Worm (Caenorhabditis elegans) whole organism, late embryonic: Measurements from ENCODE around the gene Y53G8B.1.

ENCODE experiments used
- C38D4.7 ChIP-seq: fragments of 200-800 bp; sonication (Bioruptor generic); optimal IDR thresholded peaks from 2 replicates; lab custom pipeline; 2018; ENCODE audit warnings: mild to moderate bottlenecking, missing genetic modification characterization, moderate library complexity, missing compliant biosample characterization
- K09A11.1 ChIP-seq: sonication (generic microtip); optimal IDR thresholded peaks from 2 replicates; lab custom pipeline; 2017; ENCODE audit warnings: antibody characterized with exemption, mild to moderate bottlenecking, missing genetic modification characterization, missing compliant biosample characterization; ENCODE audit not compliant: insufficient read depth
- T23F11.4 ChIP-seq: fragments of 200-800 bp; sonication (Bioruptor generic); optimal IDR thresholded peaks from 2 replicates; lab custom pipeline; 2018; ENCODE audit warnings: mild to moderate bottlenecking, missing genetic modification characterization, missing compliant biosample characterization
- ama-1 ChIP-seq: fragments of 150-350 bp; optimal IDR thresholded peaks from 2 replicates; lab custom pipeline; 2014
- ceh-18 ChIP-seq: sonication (generic microtip); optimal IDR thresholded peaks from 2 replicates; lab custom pipeline; 2016; ENCODE audit warnings: missing genetic modification characterization, missing compliant biosample characterization
- ceh-2 ChIP-seq: sonication (generic microtip); optimal IDR thresholded peaks from 2 replicates; lab custom pipeline; 2016; ENCODE audit warnings: missing genotype, missing genetic modification characterization, missing compliant biosample characterization
- ceh-22 ChIP-seq: sonication (generic microtip); optimal IDR thresholded peaks from 2 replicates; lab custom pipeline; 2017; ENCODE audit warnings: missing biosample characterization, missing genetic modification characterization
- ceh-24 ChIP-seq: sonication (generic microtip); optimal IDR thresholded peaks from 2 replicates; lab custom pipeline; 2016; ENCODE audit warnings: mild to moderate bottlenecking, missing genetic modification characterization, missing compliant biosample characterization
- ceh-48 ChIP-seq: sonication (generic microtip); optimal IDR thresholded peaks from 2 replicates; lab custom pipeline; 2016; ENCODE audit warnings: missing genetic modification characterization, inconsistent platforms, missing compliant biosample characterization
- ceh-9 ChIP-seq: sonication (generic microtip); optimal IDR thresholded peaks from 2 replicates; lab custom pipeline; 2016; ENCODE audit warnings: mild to moderate bottlenecking, missing genetic modification characterization, inconsistent platforms, missing compliant biosample characterization
- dmd-4 ChIP-seq: sonication (generic microtip); optimal IDR thresholded peaks from 2 replicates; lab custom pipeline; 2016; ENCODE audit warnings: borderline replicate concordance, missing genetic modification characterization, missing compliant biosample characterization
- elt-2 ChIP-seq: sonication (generic microtip); optimal IDR thresholded peaks from 2 replicates; lab custom pipeline; 2016; ENCODE audit warnings: missing genetic modification reagents, missing genetic modification characterization, missing compliant biosample characterization
- elt-4 ChIP-seq: sonication (generic microtip); optimal IDR thresholded peaks from 2 replicates; lab custom pipeline; 2016; ENCODE audit warnings: missing genetic modification characterization, missing compliant biosample characterization
- eyg-1 ChIP-seq: sonication (generic microtip); optimal IDR thresholded peaks from 2 replicates; lab custom pipeline; 2016; ENCODE audit warnings: missing genotype, missing genetic modification characterization, missing compliant biosample characterization
- fax-1 ChIP-seq: sonication (generic microtip); optimal IDR thresholded peaks from 2 replicates; lab custom pipeline; 2016; ENCODE audit warnings: missing genotype, missing genetic modification characterization, missing compliant biosample characterization
- fkh-6 ChIP-seq: sonication (generic microtip); optimal IDR thresholded peaks from 2 replicates; lab custom pipeline; 2016; ENCODE audit warnings: missing genetic modification characterization, missing compliant biosample characterization
- gmeb-2 ChIP-seq: sonication (generic microtip); optimal IDR thresholded peaks from 2 replicates; lab custom pipeline; 2016; ENCODE audit warnings: missing genetic modification characterization, inconsistent platforms, missing compliant biosample characterization
- hlh-13 ChIP-seq: fragments of 200-800 bp; sonication (Bioruptor generic); optimal IDR thresholded peaks from 2 replicates; lab custom pipeline; 2018; ENCODE audit warnings: mild to moderate bottlenecking, missing genetic modification characterization, missing compliant biosample characterization
- hlh-15 ChIP-seq: sonication (generic microtip); optimal IDR thresholded peaks from 2 replicates; lab custom pipeline; 2016; ENCODE audit warnings: missing genetic modification characterization, missing compliant biosample characterization
- hlh-6 ChIP-seq: sonication (generic microtip); optimal IDR thresholded peaks from 2 replicates; lab custom pipeline; 2016; ENCODE audit warnings: missing genotype, missing genetic modification characterization, missing compliant biosample characterization
- hlh-8 ChIP-seq: sonication (generic microtip); optimal IDR thresholded peaks from 2 replicates; lab custom pipeline; 2016; ENCODE audit warnings: missing genotype, missing genetic modification characterization, missing compliant biosample characterization
- lim-6 ChIP-seq: sonication (generic microtip); optimal IDR thresholded peaks from 2 replicates; lab custom pipeline; 2016; ENCODE audit warnings: missing genetic modification characterization, missing compliant biosample characterization
- madf-2 ChIP-seq: sonication (generic microtip); optimal IDR thresholded peaks from 2 replicates; lab custom pipeline; 2017; ENCODE audit warnings: missing genetic modification characterization, missing compliant biosample characterization
- nhr-232 ChIP-seq: sonication (generic microtip); optimal IDR thresholded peaks from 2 replicates; lab custom pipeline; 2016; ENCODE audit warnings: missing genetic modification characterization, missing compliant biosample characterization
- npax-4 ChIP-seq: sonication (generic microtip); optimal IDR thresholded peaks from 2 replicates; lab custom pipeline; 2016; ENCODE audit warnings: missing genetic modification characterization, missing compliant biosample characterization
- pag-3 ChIP-seq: sonication (generic microtip); optimal IDR thresholded peaks from 2 replicates; lab custom pipeline; 2016; ENCODE audit warnings: missing compliant biosample characterization, missing genetic modification characterization, borderline replicate concordance
- ref-2 ChIP-seq: sonication (generic microtip); optimal IDR thresholded peaks from 2 replicates; lab custom pipeline; 2016; ENCODE audit warnings: missing genetic modification characterization, missing compliant biosample characterization
- rnt-1 ChIP-seq: sonication (generic microtip); optimal IDR thresholded peaks from 2 replicates; lab custom pipeline; 2016; ENCODE audit warnings: missing genetic modification characterization, missing compliant biosample characterization
- sox-2 ChIP-seq: fragments of 200-800 bp; sonication (Bioruptor generic); IDR thresholded peaks from 2 replicates; pipeline ENCODE4 v1.3.6; 2022; ENCODE audit warnings: missing genetic modification reagents, missing genetic modification characterization, missing compliant biosample characterization
- sox-4 ChIP-seq: sonication (generic microtip); optimal IDR thresholded peaks from 2 replicates; lab custom pipeline; 2017; ENCODE audit warnings: mild to moderate bottlenecking, missing genetic modification characterization, inconsistent platforms, missing compliant biosample characterization
- tbx-2 ChIP-seq: sonication (generic microtip); optimal IDR thresholded peaks from 2 replicates; lab custom pipeline; 2016; ENCODE audit warnings: missing genetic modification characterization, missing compliant biosample characterization
- tbx-7 ChIP-seq: sonication (generic microtip); optimal IDR thresholded peaks from 2 replicates; lab custom pipeline; 2016; ENCODE audit warnings: missing genotype, missing genetic modification characterization, missing compliant biosample characterization
- ttx-3 ChIP-seq: sonication (generic microtip); optimal IDR thresholded peaks from 2 replicates; lab custom pipeline; 2016; ENCODE audit warnings: missing genetic modification reagents, missing genetic modification characterization, missing compliant biosample characterization
- unc-3 ChIP-seq, 2 experiments: fragments of 200-800 bp in 1 of 2; sonication (Bioruptor generic) in 1 of 2; sonication (generic microtip) in 1 of 2; conservative IDR thresholded peaks in 1 of 2; optimal IDR thresholded peaks in 1 of 2; 2 replicates each; pipeline versions ENCODE4 v1.3.6 to Lab custom; 2016 to 2022; ENCODE audit warnings: missing compliant biosample characterization in 2 of 2, missing genetic modification characterization in 2 of 2, missing genetic modification reagents in 1 of 2
- unc-86 ChIP-seq: sonication (generic microtip); optimal IDR thresholded peaks from 2 replicates; lab custom pipeline; 2016; ENCODE audit warnings: missing genetic modification characterization, missing compliant biosample characterization
- ztf-16 ChIP-seq: sonication (generic microtip); optimal IDR thresholded peaks from 2 replicates; lab custom pipeline; 2017; ENCODE audit warnings: missing genetic modification characterization, missing compliant biosample characterization

Gene Y53G8B.1

DNA sequence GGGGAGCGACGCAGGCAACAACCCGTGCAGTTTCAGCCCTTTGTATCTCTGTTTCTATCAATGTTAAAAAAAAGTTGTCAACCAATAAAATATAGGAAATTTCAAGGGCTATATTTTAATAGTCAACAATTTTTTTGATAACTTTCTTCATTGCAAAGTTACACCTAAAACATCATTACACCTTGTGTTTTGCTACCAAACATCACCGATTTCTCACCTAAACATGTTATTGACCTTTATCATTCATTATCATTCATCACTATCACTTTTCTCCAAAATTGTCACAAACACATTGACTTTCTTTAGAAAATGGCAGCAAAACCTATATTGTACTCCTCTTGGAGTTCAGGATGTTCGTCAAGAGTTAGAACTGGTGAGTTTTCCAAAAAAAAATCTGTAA is at the start of gene Y53G8B.1:
Gene Y53G8B.1, plus strand, starts transcription at position 242 of the 400 bp plus-strand sequence.
- TF ChIP-seq elt-2 (tag; lab: Kevin White, UChicago) (peak; percentile 2), nhr-232 (tag; lab: Kevin White, UChicago) (no peak)

DNA sequence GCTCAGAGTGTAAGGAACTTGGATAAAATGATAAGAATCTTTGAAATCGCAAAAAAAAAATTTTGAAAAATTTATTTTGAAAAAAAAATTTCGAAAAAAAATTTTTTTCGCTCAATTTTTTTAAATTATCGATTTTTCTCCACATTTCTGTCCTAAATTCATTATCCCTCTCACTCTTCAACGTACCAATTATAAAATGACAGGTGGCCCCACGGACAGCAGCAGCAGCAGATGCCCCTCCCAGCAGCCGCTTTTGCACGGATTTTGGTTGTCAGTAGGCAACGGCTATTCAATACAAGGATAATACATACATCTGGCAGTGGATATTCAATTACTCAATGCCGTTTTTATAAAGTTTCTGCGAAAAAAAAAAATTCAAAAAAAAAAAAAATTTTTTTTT is 42.6 kb upstream of the Y53G8B.1 start, which contains the start of gene sft-1:
Gene sft-1, plus strand, starts transcription at position 201 of the 400 bp plus-strand sequence.
- TF ChIP-seq unc-86 (tag; lab: Kevin White, UChicago) (no peak), ceh-48 (tag; lab: Kevin White, UChicago) (peak; percentile 12), ref-2 (tag; lab: Kevin White, UChicago) (no peak), fkh-6 (tag; lab: Kevin White, UChicago) (no peak), tbx-7 (no peak)

DNA sequence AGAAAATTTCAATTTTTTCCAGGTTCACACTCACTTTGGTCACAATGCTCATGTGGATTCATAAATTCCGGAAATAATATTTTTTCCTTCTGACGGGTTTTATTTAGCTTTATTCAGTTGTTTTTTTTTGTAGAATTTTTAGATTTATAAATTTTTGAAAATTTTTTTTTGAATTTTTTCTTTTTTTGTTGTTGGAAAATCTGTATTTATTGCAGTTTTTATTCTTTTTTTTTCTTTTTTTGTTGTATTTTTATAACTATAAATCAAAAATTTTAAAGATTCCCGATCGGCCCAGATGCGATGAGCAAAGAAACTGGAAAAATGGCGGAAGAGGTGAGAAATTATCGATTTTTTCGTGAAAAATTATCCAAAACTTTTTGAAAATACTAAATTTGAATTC is 37.5 kb upstream of the Y53G8B.1 start, which contains the start of gene ccep-135:
Gene ccep-135, plus strand, starts transcription at position 301 of the 400 bp plus-strand sequence.
- no peak for TF ChIP-seq ama-1
- no peak for TF ChIP-seq fkh-6 (tag; lab: Kevin White, UChicago)
- TF ChIP-seq ceh-24: no peak
- TF ChIP-seq ceh-2 (tag; lab: Kevin White, UChicago): no peak
- no peak for TF ChIP-seq tbx-2 (tag; lab: Kevin White, UChicago)
- TF ChIP-seq T23F11.4: no peak
- TF ChIP-seq unc-86 (tag; lab: Kevin White, UChicago): no peak
- TF ChIP-seq ref-2 (tag; lab: Kevin White, UChicago): no peak
- TF ChIP-seq unc-3 (GFP tag; conservative IDR thresholded peaks at IDR 0.05; lab: Robert Waterston, UW): no peak
- TF ChIP-seq unc-3 (tag; optimal IDR thresholded peaks at IDR 0.05; lab: Kevin White, UChicago): no peak
- TF ChIP-seq ceh-18: no peak
- no peak for TF ChIP-seq K09A11.1 (tag; lab: Kevin White, UChicago)
- TF ChIP-seq ttx-3: no peak

DNA sequence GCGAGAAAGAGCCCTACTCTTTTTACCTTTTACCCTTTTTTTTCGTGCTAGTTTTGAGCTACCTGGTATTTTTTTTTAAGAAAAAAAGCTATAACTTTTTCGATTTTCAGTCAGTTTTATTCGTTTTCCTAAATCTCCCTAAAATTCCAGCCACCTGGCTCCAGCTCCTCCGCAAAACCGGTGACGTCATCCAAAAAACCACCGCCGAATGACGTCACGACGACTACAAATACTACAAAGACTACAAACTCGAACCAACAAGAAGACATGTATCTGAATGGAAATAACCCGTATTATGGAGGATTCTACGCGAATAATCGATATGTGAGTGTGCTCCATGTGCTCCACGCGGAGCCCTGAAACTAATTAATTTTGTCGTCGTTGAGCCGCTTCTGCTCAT is 34.4 kb upstream of the Y53G8B.1 start:
- TF ChIP-seq rnt-1 (tag; lab: Kevin White, UChicago) (no peak), ceh-9 (tag; lab: Kevin White, UChicago) (no peak), hlh-6 (no peak), eyg-1 (no peak), fax-1 (tag; lab: Kevin White, UChicago) (no peak), elt-4 (tag; lab: Kevin White, UChicago) (no peak), hlh-13 (no peak), ceh-22 (no peak), gmeb-2 (tag; lab: Kevin White, UChicago) (no peak), npax-4 (no peak), unc-3 (GFP tag; conservative IDR thresholded peaks at IDR 0.05; lab: Robert Waterston, UW) (no peak), unc-3 (tag; optimal IDR thresholded peaks at IDR 0.05; lab: Kevin White, UChicago) (no peak), elt-2 (tag; lab: Kevin White, UChicago) (no peak), hlh-15 (no peak), T23F11.4 (no peak), dmd-4 (tag; lab: Kevin White, UChicago) (no peak), nhr-232 (tag; lab: Kevin White, UChicago) (no peak), ceh-2 (tag; lab: Kevin White, UChicago) (no peak), sox-2 (GFP tag; lab: Robert Waterston, UW) (no peak), sox-4 (no peak), hlh-8 (tag; lab: Kevin White, UChicago) (no peak)

DNA sequence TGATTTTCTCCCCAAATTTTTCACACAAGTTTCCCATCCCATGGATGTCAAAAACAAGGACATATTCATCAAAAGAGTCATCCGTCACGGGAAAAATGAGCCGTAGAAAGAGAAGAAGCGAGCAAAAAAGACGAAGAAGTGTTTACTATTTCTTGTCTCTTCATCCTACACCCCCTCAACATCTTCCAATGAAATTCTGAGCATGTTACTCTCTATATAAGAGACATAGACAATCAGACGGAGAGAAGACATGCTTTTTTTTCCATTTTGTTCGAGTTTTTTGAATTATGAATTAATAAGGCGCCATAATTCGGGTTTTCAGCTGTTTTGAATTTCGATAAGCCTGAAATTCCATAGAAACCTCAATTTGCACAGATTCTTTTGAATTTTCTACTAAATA is 33.0 kb upstream of the Y53G8B.1 start:
- TF ChIP-seq lim-6 (no peak), C38D4.7 (GFP tag; lab: Kevin White, UChicago) (no peak), dmd-4 (tag; lab: Kevin White, UChicago) (no peak), pag-3 (no peak), ztf-16 (tag; lab: Kevin White, UChicago) (no peak), madf-2 (tag; lab: Kevin White, UChicago) (no peak), nhr-232 (tag; lab: Kevin White, UChicago) (no peak), eyg-1 (no peak), K09A11.1 (tag; lab: Kevin White, UChicago) (no peak), hlh-13 (no peak), ama-1 (no peak), T23F11.4 (no peak)
